Fruit fly (Drosophila melanogaster) whole organism, adult: ENCODE measurements around the gene CG9497.

Source experiments
- CG11617 ChIP-seq: fragments of 200-800 bp; sonication (Bioruptor generic); optimal IDR thresholded peaks from 2 replicates; lab custom pipeline; 2017; ENCODE audit warnings: mild to moderate bottlenecking, missing biosample characterization, missing genetic modification reagents, missing genetic modification characterization
- CG1620 ChIP-seq: fragments of 200-800 bp; sonication (Bioruptor generic); optimal IDR thresholded peaks from 2 replicates; lab custom pipeline; 2016; ENCODE audit warnings: missing biosample characterization, missing genetic modification characterization
- Clk ChIP-seq: fragments of 200-800 bp; sonication (Bioruptor generic); optimal IDR thresholded peaks from 2 replicates; lab custom pipeline; 2017; ENCODE audit warnings: missing biosample characterization, missing genetic modification characterization
- Hr96 ChIP-seq: fragments of 200-800 bp; sonication (Bioruptor generic); optimal IDR thresholded peaks from 2 replicates; lab custom pipeline; 2016; ENCODE audit warnings: missing biosample characterization, missing genetic modification characterization
- cic ChIP-seq: fragments of 200-800 bp; sonication (Bioruptor generic); optimal IDR thresholded peaks from 2 replicates; lab custom pipeline; 2017; ENCODE audit warnings: missing biosample characterization, mild to moderate bottlenecking, missing genetic modification characterization, moderate library complexity
- toe ChIP-seq: fragments of 200-800 bp; sonication (Bioruptor generic); optimal IDR thresholded peaks from 2 replicates; lab custom pipeline; 2016; ENCODE audit warnings: missing biosample characterization, missing genetic modification characterization

DNA sequence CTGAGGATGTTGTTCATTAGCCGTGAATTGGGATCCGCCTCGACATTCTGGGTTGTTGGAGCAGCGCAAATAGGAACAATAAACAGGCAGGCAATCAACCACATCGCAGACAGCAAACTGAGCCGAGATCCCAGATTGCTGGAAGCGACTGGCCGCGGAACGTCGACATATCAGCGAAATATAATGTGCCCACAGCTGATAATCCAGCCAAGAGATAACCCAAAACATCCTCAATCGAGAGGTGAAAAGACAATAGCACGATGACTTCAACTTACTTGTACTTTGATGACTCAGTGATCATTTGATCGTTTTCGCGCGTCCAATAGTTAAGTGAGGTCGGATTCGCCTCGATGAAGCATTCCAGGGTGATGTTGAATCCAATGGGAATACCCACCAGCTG, 37.2 kb upstream of the CG9497 start, which contains the start of gene Nepl6:
- TF ChIP-seq CG1620 (GFP tag; lab: Kevin White, UChicago) (no peak), CG11617 (GFP tag; lab: Kevin White, UChicago) (no peak), cic (no peak), Hr96 (GFP tag; lab: Kevin White, UChicago) (no peak), Clk (GFP tag; lab: Kevin White, UChicago) (no peak), toe (GFP tag; lab: Kevin White, UChicago) (no peak)
